Worm (Caenorhabditis elegans): ENCODE results near the gene unc-70.

The unc-70 gene

ce11 chrV:6874735-6875134 is 6.4 kb upstream of the unc-70 start:
- peak; percentile 35 for TF ChIP-seq pha-4 (tag; optimal IDR thresholded peaks at IDR 0.05)
- no peak for TF ChIP-seq nhr-23 (tag; optimal IDR thresholded peaks at IDR 0.05)

ce11 chrV:6875795-6876194 is 5.3 kb upstream of the unc-70 start:
- TF ChIP-seq fos-1 (tag; optimal IDR thresholded peaks at IDR 0.05), result no peak
- TF ChIP-seq pha-4 (tag; optimal IDR thresholded peaks at IDR 0.05), result no peak
- TF ChIP-seq skn-1 (tag; optimal IDR thresholded peaks at IDR 0.05), result no peak
- TF ChIP-seq nhr-28 (tag; optimal IDR thresholded peaks at IDR 0.05), result no peak
- TF ChIP-seq lin-15B (tag; optimal IDR thresholded peaks at IDR 0.05), result no peak
- peak; percentile 7 for TF ChIP-seq hmg-11 (tag; optimal IDR thresholded peaks at IDR 0.05)
- TF ChIP-seq nhr-67 (tag; optimal IDR thresholded peaks at IDR 0.05), result no peak
- no peak for TF ChIP-seq unc-39 (tag; optimal IDR thresholded peaks at IDR 0.05)

ce11 chrV:6876763-6877515 is 4.2 kb upstream of the unc-70 start:
- TF ChIP-seq nhr-12 (tag; optimal IDR thresholded peaks at IDR 0.05) (no peak), elt-1 (tag; optimal IDR thresholded peaks at IDR 0.05) (peak; percentile 55), lin-39 (tag; optimal IDR thresholded peaks at IDR 0.05) (peak; percentile 10), ceh-28 (tag; optimal IDR thresholded peaks at IDR 0.05) (peak; percentile 39), egl-27 (tag; optimal IDR thresholded peaks at IDR 0.05) (peak; percentile 1), eor-1 (tag; optimal IDR thresholded peaks at IDR 0.05) (no peak), nhr-25 (tag; optimal IDR thresholded peaks at IDR 0.05) (peak; percentile 67), ZK546.5 (tag; optimal IDR thresholded peaks at IDR 0.05) (no peak), ztf-4 (tag; optimal IDR thresholded peaks at IDR 0.05) (no peak), pha-4 (tag; optimal IDR thresholded peaks at IDR 0.05) (peak; percentile 86), hmg-11 (tag; optimal IDR thresholded peaks at IDR 0.05) (peak; percentile 25), mdl-1 (tag; optimal IDR thresholded peaks at IDR 0.05) (no peak), unc-62 (GFP tag; optimal IDR thresholded peaks at IDR 0.05) (peak; percentile 21), elt-2 (tag; optimal IDR thresholded peaks at IDR 0.05) (no peak)

- TF ChIP-seq nhr-28 (tag; optimal IDR thresholded peaks at IDR 0.05) (no peak), fos-1 (tag; optimal IDR thresholded peaks at IDR 0.05) (no peak), nhr-67 (tag; optimal IDR thresholded peaks at IDR 0.05) (no peak), lin-39 (tag; optimal IDR thresholded peaks at IDR 0.05) (no peak), ztf-4 (tag; optimal IDR thresholded peaks at IDR 0.05) (no peak), nhr-11 (tag; optimal IDR thresholded peaks at IDR 0.05) (no peak), egl-27 (tag; optimal IDR thresholded peaks at IDR 0.05) (no peak), R02D3.7 (tag; optimal IDR thresholded peaks at IDR 0.05) (no peak), nfya-1 (tag; optimal IDR thresholded peaks at IDR 0.05; ENCODE audit: insufficient read depth) (no peak), nhr-23 (tag; optimal IDR thresholded peaks at IDR 0.05) (no peak), nhr-25 (tag; optimal IDR thresholded peaks at IDR 0.05) (no peak), ceh-16 (tag; optimal IDR thresholded peaks at IDR 0.05) (no peak), nhr-237 (tag; optimal IDR thresholded peaks at IDR 0.05) (no peak)
Measured at ce11 chrV:6878559-6878958, 2.6 kb upstream of the unc-70 start.

ce11 chrV:6879490-6879889 is 1.6 kb upstream of the unc-70 start:
- TF ChIP-seq ama-1 (optimal IDR thresholded peaks at IDR 0.05) (no peak), R02D3.7 (tag; optimal IDR thresholded peaks at IDR 0.05) (no peak), pha-4 (tag; optimal IDR thresholded peaks at IDR 0.05) (peak; percentile 68), lin-39 (tag; optimal IDR thresholded peaks at IDR 0.05) (peak; percentile 83), ceh-82 (tag; optimal IDR thresholded peaks at IDR 0.05) (peak; percentile 21), ceh-9 (tag; optimal IDR thresholded peaks at IDR 0.05) (no peak), ZK546.5 (tag; optimal IDR thresholded peaks at IDR 0.05) (no peak), unc-62 (GFP tag; optimal IDR thresholded peaks at IDR 0.05) (no peak), snpc-4 (tag; optimal IDR thresholded peaks at IDR 0.05) (peak; percentile 32), nhr-77 (tag; optimal IDR thresholded peaks at IDR 0.05) (no peak), mdl-1 (tag; optimal IDR thresholded peaks at IDR 0.05) (peak; percentile 10), pqm-1 (tag; optimal IDR thresholded peaks at IDR 0.05) (no peak), fkh-2 (tag; optimal IDR thresholded peaks at IDR 0.05) (no peak), ceh-16 (tag; optimal IDR thresholded peaks at IDR 0.05) (no peak), nhr-43 (tag; optimal IDR thresholded peaks at IDR 0.05; ENCODE audit: poor library complexity, severe bottlenecking) (peak; percentile 53), hmg-11 (tag; optimal IDR thresholded peaks at IDR 0.05) (peak; percentile 93), egl-27 (tag; optimal IDR thresholded peaks at IDR 0.05) (no peak), egl-5 (tag; optimal IDR thresholded peaks at IDR 0.05) (peak; percentile 53), tbx-2 (tag; optimal IDR thresholded peaks at IDR 0.05) (peak; percentile 75), ceh-28 (tag; optimal IDR thresholded peaks at IDR 0.05) (peak; percentile 87), jun-1 (tag; optimal IDR thresholded peaks at IDR 0.05) (peak; percentile 29), lin-15B (tag; optimal IDR thresholded peaks at IDR 0.05) (peak; percentile 52), nhr-25 (tag; optimal IDR thresholded peaks at IDR 0.05) (peak; percentile 44), elt-2 (tag; optimal IDR thresholded peaks at IDR 0.05) (no peak), skn-1 (tag; optimal IDR thresholded peaks at IDR 0.05) (peak; percentile 22), eor-1 (tag; optimal IDR thresholded peaks at IDR 0.05) (no peak), nfya-1 (tag; optimal IDR thresholded peaks at IDR 0.05; ENCODE audit: insufficient read depth) (peak; percentile 88), lsy-12 (tag; optimal IDR thresholded peaks at IDR 0.05) (peak; percentile 41), fkh-10 (GFP tag; optimal IDR thresholded peaks at IDR 0.05) (peak; percentile 83), sea-2 (GFP tag; optimal IDR thresholded peaks at IDR 0.05) (peak; percentile 82), elt-3 (tag; optimal IDR thresholded peaks at IDR 0.05) (no peak), nhr-11 (tag; optimal IDR thresholded peaks at IDR 0.05) (no peak)
